Worm (Caenorhabditis elegans): ENCODE measurements around the gene acdh-8.

The acdh-8 gene

ce11 chrII:5844694-5845129, 50.4 kb downstream of the acdh-8 start (continued):
- TF ChIP-seq sdc-2 (tag; optimal IDR thresholded peaks at IDR 0.05) (peak; percentile 74), C08G9.2 (tag; optimal IDR thresholded peaks at IDR 0.05) (peak; percentile 82), syd-9 (tag; optimal IDR thresholded peaks at IDR 0.05) (peak; percentile 85), tbx-2 (tag; optimal IDR thresholded peaks at IDR 0.05) (peak; percentile 96), nfya-1 (tag; optimal IDR thresholded peaks at IDR 0.05) (peak; percentile 92), ceh-6 (GFP tag; optimal IDR thresholded peaks at IDR 0.05) (peak; percentile 53), F13H6.1 (tag; optimal IDR thresholded peaks at IDR 0.05) (peak; percentile 87), ahr-1 (tag; optimal IDR thresholded peaks at IDR 0.05) (peak; percentile 46), pqm-1 (tag; optimal IDR thresholded peaks at IDR 0.05) (peak; percentile 95), fkh-10 (GFP tag; optimal IDR thresholded peaks at IDR 0.05) (peak; percentile 73), pat-9 (tag; optimal IDR thresholded peaks at IDR 0.05) (peak; percentile 83), pag-3 (tag; optimal IDR thresholded peaks at IDR 0.05; ENCODE audit: borderline replicate concordance) (peak; percentile 70), unc-3 (GFP tag; conservative IDR thresholded peaks at IDR 0.05) (peak; percentile 53; the same call in 1 of the 2 replicates), unc-3 (tag; optimal IDR thresholded peaks at IDR 0.05) (peak; percentile 85), K02D7.2 (tag; optimal IDR thresholded peaks at IDR 0.05) (peak; percentile 69), C38D4.7 (GFP tag; optimal IDR thresholded peaks at IDR 0.05) (peak; percentile 59)

ce11 chrII:5845441-5845840, 51.1 kb downstream of the acdh-8 start, which contains the start of the genes ZK1248.17 and H41C03.3:
Gene ZK1248.17 (minus strand): TSS chrII:5845541.
Gene H41C03.3 (plus strand): TSS chrII:5845777.
- TF ChIP-seq tbx-7 (tag; optimal IDR thresholded peaks at IDR 0.05) = no peak
- TF ChIP-seq ztf-16 (tag; optimal IDR thresholded peaks at IDR 0.05) = no peak
- TF ChIP-seq hlh-15 (tag; optimal IDR thresholded peaks at IDR 0.05) = no peak
- TF ChIP-seq odd-2 (tag; optimal IDR thresholded peaks at IDR 0.05) = no peak
- TF ChIP-seq ceh-48 (tag; optimal IDR thresholded peaks at IDR 0.05) = no peak
